Fruit fly (Drosophila melanogaster) whole organism, embryonic: ENCODE data around the gene CG13667.
A peak's percentile ranks its signal among the peaks of the same experiment; 100 is the strongest.

Experiments
- Atf-2 ChIP-seq: fragments of 200-800 bp; sonication (Bioruptor generic); optimal IDR thresholded peaks from 2 replicates; lab custom pipeline; 2016; ENCODE audit warnings: missing biosample characterization, missing genetic modification characterization
- CG10209 ChIP-seq: fragments of 200-800 bp; sonication (Bioruptor generic); optimal IDR thresholded peaks from 3 replicates; lab custom pipeline; 2017; ENCODE audit warnings: missing biosample characterization, mild to moderate bottlenecking, missing genetic modification characterization, missing genetic modification reagents
- CG10366 ChIP-seq: fragments of 200-800 bp; sonication (Bioruptor generic); IDR thresholded peaks from 2 replicates; pipeline ENCODE4 v1.3.6; 2022; ENCODE audit warnings: missing biosample characterization, missing genetic modification characterization
- CG11723 ChIP-seq: fragments of 200-800 bp; sonication (Bioruptor generic); optimal IDR thresholded peaks from 2 replicates; lab custom pipeline; 2017; ENCODE audit warnings: missing biosample characterization, mild to moderate bottlenecking, missing genetic modification characterization
- CG12155 ChIP-seq: fragments of 200-800 bp; sonication (Bioruptor generic); optimal IDR thresholded peaks from 3 replicates; lab custom pipeline; 2016; ENCODE audit warnings: missing biosample characterization, missing genetic modification characterization
- CG12219 ChIP-seq: fragments of 200-800 bp; sonication (Bioruptor generic); optimal IDR thresholded peaks from 3 replicates; lab custom pipeline; 2018; ENCODE audit warnings: missing biosample characterization, mild to moderate bottlenecking, missing genetic modification characterization
- CG1233 ChIP-seq: fragments of 200-800 bp; sonication (Bioruptor generic); optimal IDR thresholded peaks from 4 replicates; lab custom pipeline; 2018; ENCODE audit warnings: missing biosample characterization, mild to moderate bottlenecking, missing genetic modification characterization
- CG13894 ChIP-seq: fragments of 200-800 bp; sonication (Bioruptor generic); optimal IDR thresholded peaks from 3 replicates; lab custom pipeline; 2018; ENCODE audit warnings: missing biosample characterization, mild to moderate bottlenecking, missing genetic modification characterization, moderate library complexity
- CG17385 ChIP-seq: fragments of 200-800 bp; sonication (Bioruptor generic); optimal IDR thresholded peaks from 3 replicates; lab custom pipeline; 2018; ENCODE audit warnings: missing biosample characterization, mild to moderate bottlenecking, missing genetic modification characterization
- CG18619 ChIP-seq: fragments of 200-800 bp; sonication (Bioruptor generic); optimal IDR thresholded peaks from 3 replicates; lab custom pipeline; 2017; ENCODE audit warnings: missing biosample characterization, mild to moderate bottlenecking, missing genetic modification characterization
- CG2712 ChIP-seq: fragments of 200-800 bp; optimal IDR thresholded peaks from 3 replicates; lab custom pipeline; 2019; ENCODE audit warnings: missing biosample characterization, mild to moderate bottlenecking, missing genetic modification characterization, moderate library complexity
- CG32767 ChIP-seq: fragments of 200-800 bp; sonication (Bioruptor generic); IDR thresholded peaks from 2 replicates; pipeline ENCODE4 v1.3.6; 2022; ENCODE audit warnings: missing biosample characterization, missing genetic modification characterization
- CG33557 ChIP-seq: fragments of 200-800 bp; sonication (Bioruptor generic); optimal IDR thresholded peaks from 2 replicates; lab custom pipeline; 2019; ENCODE audit warnings: missing biosample characterization, mild to moderate bottlenecking, missing genetic modification characterization, moderate library complexity
- CG4820 ChIP-seq: fragments of 200-800 bp; sonication (Bioruptor generic); optimal IDR thresholded peaks from 3 replicates; lab custom pipeline; 2016; ENCODE audit warnings: missing biosample characterization, missing genetic modification characterization
- CG6254 ChIP-seq: fragments of 200-800 bp; sonication (Bioruptor generic); optimal IDR thresholded peaks from 3 replicates; lab custom pipeline; 2017; ENCODE audit warnings: mild to moderate bottlenecking, missing biosample characterization, missing genetic modification reagents, missing genetic modification characterization
- CHES-1-like ChIP-seq: fragments of 200-800 bp; sonication (Bioruptor generic); optimal IDR thresholded peaks from 2 replicates; lab custom pipeline; 2016; ENCODE audit warnings: missing biosample characterization, missing genetic modification characterization
- CTCF ChIP-seq: fragments of 200-800 bp; sonication (Bioruptor generic); optimal IDR thresholded peaks from 2 replicates; lab custom pipeline; 2017; ENCODE audit warnings: missing biosample characterization, mild to moderate bottlenecking, missing genetic modification characterization, moderate library complexity
- Dbx ChIP-seq: fragments of 200-800 bp; sonication (Bioruptor generic); IDR thresholded peaks from 3 replicates; pipeline ENCODE4 v1.3.6; 2022; ENCODE audit warnings: missing biosample characterization, missing genetic modification characterization
- Dip3 ChIP-seq: fragments of 200-800 bp; sonication (Bioruptor generic); optimal IDR thresholded peaks from 3 replicates; lab custom pipeline; 2016; ENCODE audit warnings: missing biosample characterization, missing genetic modification characterization
- Dref ChIP-seq: fragments of 200-800 bp; sonication (Bioruptor generic); IDR thresholded peaks from 2 replicates; pipeline ENCODE4 v1.3.6; 2022; ENCODE audit warnings: missing biosample characterization, missing genetic modification characterization
- E2f2 ChIP-seq: fragments of 200-800 bp; sonication (Bioruptor generic); IDR thresholded peaks from 2 replicates; pipeline ENCODE4 v1.3.6; 2022; ENCODE audit warnings: missing biosample characterization, missing genetic modification characterization
- Eip74EF ChIP-seq, 2 experiments: fragments of 200-800 bp in 1 of 2; fragments of >200 bp in 1 of 2; sonication (Bioruptor generic) in 1 of 2; optimal IDR thresholded peaks; 2 replicates each; lab custom pipeline; 2017 to 2019; ENCODE audit warnings: missing biosample characterization in 2 of 2, missing genetic modification characterization in 2 of 2, mild to moderate bottlenecking in 1 of 2, moderate library complexity in 1 of 2
- HLH4C ChIP-seq: fragments of 200-800 bp; sonication (Bioruptor generic); IDR thresholded peaks from 3 replicates; pipeline ENCODE4 v1.3.6; 2022; ENCODE audit warnings: missing biosample characterization, missing genetic modification characterization; ENCODE audit not compliant: partially characterized antibody
- Hand ChIP-seq: fragments of 200-800 bp; sonication (Bioruptor generic); optimal IDR thresholded peaks from 2 replicates; lab custom pipeline; 2017; ENCODE audit warnings: mild to moderate bottlenecking, missing biosample characterization, missing genetic modification reagents, missing genetic modification characterization
- Hr39 ChIP-seq: fragments of >200 bp; optimal IDR thresholded peaks from 2 replicates; lab custom pipeline; 2017
- Jarid2 ChIP-seq: fragments of 200-800 bp; sonication (Bioruptor generic); optimal IDR thresholded peaks from 3 replicates; lab custom pipeline; 2017; ENCODE audit warnings: mild to moderate bottlenecking, missing biosample characterization, missing genetic modification reagents, missing genetic modification characterization
- Lim3 ChIP-seq: fragments of 200-800 bp; sonication (Bioruptor generic); IDR thresholded peaks from 2 replicates; pipeline ENCODE4 v1.3.6; 2022; ENCODE audit warnings: missing biosample characterization, missing genetic modification characterization
- Mes4 ChIP-seq: fragments of 200-800 bp; sonication (Bioruptor generic); optimal IDR thresholded peaks from 2 replicates; lab custom pipeline; 2016; ENCODE audit warnings: missing biosample characterization, missing genetic modification characterization
- Myb ChIP-seq: fragments of 200-800 bp; sonication (Bioruptor generic); optimal IDR thresholded peaks from 2 replicates; lab custom pipeline; 2016; ENCODE audit warnings: missing biosample characterization, missing genetic modification characterization
- NK7.1 ChIP-seq: fragments of 200-800 bp; sonication (Bioruptor generic); optimal IDR thresholded peaks from 3 replicates; lab custom pipeline; 2016; ENCODE audit warnings: missing biosample characterization, missing genetic modification characterization
- Rfx ChIP-seq: fragments of 200-800 bp; sonication (Bioruptor generic); IDR thresholded peaks from 2 replicates; pipeline ENCODE4 v1.3.6; 2022; ENCODE audit warnings: missing biosample characterization, missing genetic modification characterization
- Usf ChIP-seq: fragments of 200-800 bp; sonication (Bioruptor generic); optimal IDR thresholded peaks from 2 replicates; lab custom pipeline; 2017; ENCODE audit warnings: missing genotype, missing biosample characterization, missing genetic modification characterization
- amos ChIP-seq: fragments of 200-800 bp; sonication (Bioruptor generic); IDR thresholded peaks from 2 replicates; pipeline ENCODE4 v1.3.6; 2022; ENCODE audit warnings: missing biosample characterization, missing genetic modification characterization; ENCODE audit not compliant: partially characterized antibody
- aop ChIP-seq: fragments of 200-800 bp; sonication (Bioruptor generic); IDR thresholded peaks from 2 replicates; pipeline ENCODE4 v1.3.6; 2022; ENCODE audit warnings: missing biosample characterization, missing genetic modification characterization
- ash1 ChIP-seq: fragments of 200-800 bp; sonication (Bioruptor generic); optimal IDR thresholded peaks from 2 replicates; lab custom pipeline; 2018; ENCODE audit warnings: missing biosample characterization, mild to moderate bottlenecking, missing genetic modification characterization
- ato ChIP-seq: fragments of 200-800 bp; sonication (Bioruptor generic); IDR thresholded peaks from 2 replicates; pipeline ENCODE4 v1.3.6; 2022; ENCODE audit warnings: missing biosample characterization, missing genetic modification characterization; ENCODE audit not compliant: partially characterized antibody
- az2 ChIP-seq: fragments of 200-800 bp; sonication (Bioruptor generic); optimal IDR thresholded peaks from 3 replicates; lab custom pipeline; 2016; ENCODE audit warnings: missing biosample characterization, missing genetic modification characterization
- grau ChIP-seq: fragments of 200-800 bp; optimal IDR thresholded peaks from 3 replicates; lab custom pipeline; 2019; ENCODE audit warnings: missing biosample characterization, mild to moderate bottlenecking, missing genetic modification characterization, moderate library complexity
- hkb ChIP-seq, 2 experiments: fragments of 200-800 bp in 1 of 2; fragments of >200 bp in 1 of 2; sonication (Bioruptor generic) in 1 of 2; IDR thresholded peaks in 1 of 2; optimal IDR thresholded peaks in 1 of 2; 2 replicates each; pipeline versions ENCODE4 v1.3.6 to Lab custom; 2017 to 2022; ENCODE audit warnings: missing biosample characterization in 1 of 2, missing genetic modification characterization in 1 of 2
- odd ChIP-seq: fragments of 200-800 bp; sonication (Bioruptor generic); optimal IDR thresholded peaks from 2 replicates; lab custom pipeline; 2017; ENCODE audit warnings: missing biosample characterization, mild to moderate bottlenecking, missing genetic modification characterization
- org-1 ChIP-seq: fragments of 200-800 bp; sonication (Bioruptor generic); optimal IDR thresholded peaks from 2 replicates; lab custom pipeline; 2017; ENCODE audit warnings: missing biosample characterization, missing genetic modification characterization
- pfk ChIP-seq: fragments of 200-800 bp; sonication (Bioruptor generic); optimal IDR thresholded peaks from 2 replicates; lab custom pipeline; 2018; ENCODE audit warnings: missing biosample characterization, mild to moderate bottlenecking, missing genetic modification characterization, moderate library complexity
- pum ChIP-seq: fragments of 200-800 bp; sonication (Bioruptor generic); optimal IDR thresholded peaks from 2 replicates; lab custom pipeline; 2016; ENCODE audit warnings: missing biosample characterization, missing genetic modification characterization
- seq ChIP-seq: fragments of 200-800 bp; sonication (Bioruptor generic); IDR thresholded peaks from 2 replicates; pipeline ENCODE4 v1.3.6; 2022; ENCODE audit warnings: missing biosample characterization, missing genetic modification characterization
- sim ChIP-seq: fragments of 200-800 bp; sonication (Bioruptor generic); IDR thresholded peaks from 2 replicates; pipeline ENCODE4 v1.3.6; 2022; ENCODE audit warnings: missing biosample characterization, missing genetic modification characterization
- so ChIP-seq: fragments of 200-800 bp; sonication (Bioruptor generic); IDR thresholded peaks from 3 replicates; pipeline ENCODE4 v1.3.6; 2022; ENCODE audit warnings: missing biosample characterization, missing genetic modification characterization
- sob ChIP-seq: fragments of 200-800 bp; sonication (Bioruptor generic); IDR thresholded peaks from 2 replicates; pipeline ENCODE4 v1.3.6; 2022; ENCODE audit warnings: missing biosample characterization, missing genetic modification characterization
- stwl ChIP-seq: fragments of 200-800 bp; sonication (Bioruptor generic); optimal IDR thresholded peaks from 3 replicates; lab custom pipeline; 2018; ENCODE audit warnings: missing biosample characterization, mild to moderate bottlenecking, missing genetic modification characterization, moderate library complexity
- sug ChIP-seq: fragments of 200-800 bp; optimal IDR thresholded peaks from 2 replicates; lab custom pipeline; 2019; ENCODE audit warnings: missing biosample characterization, mild to moderate bottlenecking, missing genetic modification characterization, moderate library complexity
- unpg ChIP-seq: fragments of 200-800 bp; sonication (Bioruptor generic); optimal IDR thresholded peaks from 3 replicates; lab custom pipeline; 2018; ENCODE audit warnings: missing biosample characterization, mild to moderate bottlenecking, missing genetic modification characterization, moderate library complexity

CG13667 gene

dm6 chr3L:8395630-8396168, 9.6 kb upstream of the CG13667 start, which contains the start of gene CG7120 (continued):
- TF ChIP-seq Dip3, result peak; percentile 38
- TF ChIP-seq Lim3 (GFP tag; lab: Robert Waterston, UW), result no peak
- no peak for TF ChIP-seq hkb (optimal IDR thresholded peaks at IDR 0.05; lab: Kevin White, UChicago)
- TF ChIP-seq hkb (GFP tag; IDR thresholded peaks at IDR 0.05; lab: Robert Waterston, UW), result peak; percentile 43; the same call in 1 of the 2 replicates
- no peak for TF ChIP-seq pfk
- TF ChIP-seq CG32767 (GFP tag; lab: Robert Waterston, UW), result no peak
- TF ChIP-seq CG10366, result peak; percentile 16; the same call in 1 of the 2 replicates
- TF ChIP-seq stwl (tag; lab: Kevin White, UChicago), result no peak
- peak; percentile 40 for TF ChIP-seq CG6254 (GFP tag; lab: Kevin White, UChicago)
- peak; percentile 31 for TF ChIP-seq NK7.1 (GFP tag; lab: Kevin White, UChicago)
- TF ChIP-seq aop (GFP tag; lab: Robert Waterston, UW), result no peak
- 0 out of 3 replicates have a peak, but pooled peaks have one; percentile 20 for TF ChIP-seq Dbx (GFP tag; lab: Robert Waterston, UW)
- peak; percentile 57 for TF ChIP-seq CG2712 (tag; lab: Kevin White, UChicago)
- TF ChIP-seq sim, result peak; percentile 32; the same call in 1 of the 2 replicates
- TF ChIP-seq Usf (GFP tag; lab: Kevin White, UChicago), result no peak
- TF ChIP-seq Atf-2 (GFP tag; lab: Kevin White, UChicago), result peak; percentile 61
- TF ChIP-seq E2f2 (GFP tag; lab: Robert Waterston, UW), result peak; percentile 11; the same call in 1 of the 2 replicates
- TF ChIP-seq CG17385 (GFP tag; lab: Kevin White, UChicago), result peak; percentile 55
- no peak for TF ChIP-seq Dref (GFP tag; lab: Robert Waterston, UW)
- TF ChIP-seq Myb (GFP tag; lab: Kevin White, UChicago), result peak; percentile 26
- no peak for TF ChIP-seq CG12155
- peak; percentile 48 for TF ChIP-seq CG18619 (GFP tag; lab: Kevin White, UChicago)
- no peak for TF ChIP-seq CHES-1-like (GFP tag; lab: Kevin White, UChicago)
- no peak for TF ChIP-seq Hr39 (lab: Kevin White, UChicago)
- peak; percentile 67; the same call in 1 of the 3 replicates for TF ChIP-seq HLH4C (GFP tag; lab: Robert Waterston, UW)
- peak; percentile 65 for TF ChIP-seq az2 (GFP tag; lab: Kevin White, UChicago)
- TF ChIP-seq pum (GFP tag; lab: Kevin White, UChicago), result peak; percentile 36
- peak; percentile 55 for TF ChIP-seq odd (GFP tag; lab: Kevin White, UChicago)
- peak; percentile 33; the same call in 1 of the 3 replicates for TF ChIP-seq so (GFP tag; lab: Robert Waterston, UW)
- peak; percentile 17; the same call in 1 of the 2 replicates for TF ChIP-seq seq (GFP tag; lab: Robert Waterston, UW)
- peak; percentile 52 for TF ChIP-seq CG10209 (GFP tag; lab: Kevin White, UChicago)
- TF ChIP-seq sug (tag; lab: Kevin White, UChicago), result no peak
- TF ChIP-seq grau (tag; lab: Kevin White, UChicago), result peak; percentile 61
- TF ChIP-seq CG12219 (GFP tag; lab: Kevin White, UChicago), result peak; percentile 31
- no peak for TF ChIP-seq CG1233 (GFP tag; lab: Kevin White, UChicago)
- peak; percentile 34 for TF ChIP-seq Mes4 (GFP tag; lab: Kevin White, UChicago)
- TF ChIP-seq ash1 (GFP tag; lab: Kevin White, UChicago), result no peak
- peak; percentile 48 for TF ChIP-seq Hand (GFP tag; lab: Kevin White, UChicago)
- no peak for TF ChIP-seq CG11723 (GFP tag; lab: Kevin White, UChicago)
- peak; percentile 49 for TF ChIP-seq Jarid2 (GFP tag; lab: Kevin White, UChicago)
- peak; percentile 21 for TF ChIP-seq org-1 (GFP tag; lab: Kevin White, UChicago)
- TF ChIP-seq ato, result no peak
- peak; percentile 61 for TF ChIP-seq CG4820
- peak in 1 of 2 experiments; percentile 47 for TF ChIP-seq Eip74EF (GFP tag; optimal IDR thresholded peaks at IDR 0.05; lab: Kevin White, UChicago)
- TF ChIP-seq CG33557 (GFP tag; lab: Kevin White, UChicago), result peak; percentile 33
- TF ChIP-seq amos (GFP tag; lab: Robert Waterston, UW), result no peak
- no peak for TF ChIP-seq CG13894
- peak; percentile 35 for TF ChIP-seq unpg (GFP tag; lab: Kevin White, UChicago)
- peak; percentile 24; the same call in 1 of the 2 replicates for TF ChIP-seq Rfx
- TF ChIP-seq CTCF (GFP tag; lab: Kevin White, UChicago), result peak; percentile 4
- peak; percentile 62; the same call in 1 of the 2 replicates for TF ChIP-seq sob
